Fruit fly (Drosophila melanogaster) whole organism, embryonic: ENCODE measurements around the gene CG32855.

Experiments used
- B-H1 ChIP-seq: fragments of 200-800 bp; sonication (Bioruptor generic); IDR thresholded peaks from 3 replicates; pipeline ENCODE4 v1.3.6; 2022; ENCODE audit warnings: missing biosample characterization, missing genetic modification characterization
- CG10979 ChIP-seq: fragments of 200-800 bp; sonication (Bioruptor generic); optimal IDR thresholded peaks from 2 replicates; lab custom pipeline; 2018; ENCODE audit warnings: missing biosample characterization, mild to moderate bottlenecking, missing genetic modification characterization, moderate library complexity
- CG1233 ChIP-seq: fragments of 200-800 bp; sonication (Bioruptor generic); optimal IDR thresholded peaks from 4 replicates; lab custom pipeline; 2018; ENCODE audit warnings: missing biosample characterization, mild to moderate bottlenecking, missing genetic modification characterization
- CG13624 ChIP-seq: fragments of 200-800 bp; sonication (Bioruptor generic); optimal IDR thresholded peaks from 2 replicates; lab custom pipeline; 2016; ENCODE audit warnings: missing biosample characterization, missing genetic modification characterization
- CG16813 ChIP-seq: fragments of 200-800 bp; sonication (Bioruptor generic); IDR thresholded peaks from 3 replicates; pipeline ENCODE4 v1.3.6; 2022; ENCODE audit warnings: missing biosample characterization, missing genetic modification characterization; ENCODE audit not compliant: partially characterized antibody
- CG17361 ChIP-seq: fragments of 200-800 bp; sonication (Bioruptor generic); IDR thresholded peaks from 3 replicates; pipeline ENCODE4 v1.3.6; 2022; ENCODE audit warnings: missing biosample characterization, missing genetic modification characterization
- CG2120 ChIP-seq: fragments of 200-800 bp; sonication (Bioruptor generic); optimal IDR thresholded peaks from 3 replicates; lab custom pipeline; 2016; ENCODE audit warnings: missing biosample characterization, missing genetic modification characterization
- CG2875 ChIP-seq: fragments of 200-800 bp; sonication (Bioruptor generic); optimal IDR thresholded peaks from 2 replicates; lab custom pipeline; 2017; ENCODE audit warnings: missing biosample characterization, mild to moderate bottlenecking, missing genetic modification characterization, missing genetic modification reagents
- CG31441 ChIP-seq: fragments of 200-800 bp; sonication (Bioruptor generic); IDR thresholded peaks from 2 replicates; pipeline ENCODE4 v1.3.6; 2022; ENCODE audit warnings: missing biosample characterization, missing genetic modification characterization
- CG32772 ChIP-seq: fragments of 200-800 bp; sonication (Bioruptor generic); IDR thresholded peaks from 2 replicates; pipeline ENCODE4 v1.3.6; 2022; ENCODE audit warnings: missing biosample characterization, missing genetic modification characterization
- CG34422 ChIP-seq: fragments of 200-800 bp; sonication (Bioruptor generic); IDR thresholded peaks from 3 replicates; pipeline ENCODE4 v1.3.6; 2022; ENCODE audit warnings: missing biosample characterization, missing genetic modification characterization
- CG5953 ChIP-seq: fragments of 200-800 bp; sonication (Bioruptor generic); IDR thresholded peaks from 2 replicates; pipeline ENCODE4 v1.3.6; 2022; ENCODE audit warnings: missing biosample characterization, missing genetic modification characterization
- CG6765 ChIP-seq: fragments of 200-800 bp; sonication (Bioruptor generic); optimal IDR thresholded peaks from 3 replicates; lab custom pipeline; 2017; ENCODE audit warnings: missing biosample characterization, mild to moderate bottlenecking, missing genetic modification characterization
- CG6854 ChIP-seq: fragments of 200-800 bp; sonication (Bioruptor generic); optimal IDR thresholded peaks from 3 replicates; lab custom pipeline; 2017; ENCODE audit warnings: missing biosample characterization, mild to moderate bottlenecking, missing genetic modification characterization
- CG8290 ChIP-seq, 3 experiments: fragments of 200-800 bp; sonication (Bioruptor generic); optimal IDR thresholded peaks; 2 replicates each; lab custom pipeline; 2016 to 2019; ENCODE audit warnings: missing biosample characterization in 3 of 3, missing genetic modification characterization in 3 of 3, mild to moderate bottlenecking in 2 of 3, moderate library complexity in 1 of 3
- CHES-1-like ChIP-seq: fragments of 200-800 bp; sonication (Bioruptor generic); optimal IDR thresholded peaks from 2 replicates; lab custom pipeline; 2016; ENCODE audit warnings: missing biosample characterization, missing genetic modification characterization
- CTCF ChIP-seq: fragments of 200-800 bp; sonication (Bioruptor generic); optimal IDR thresholded peaks from 2 replicates; lab custom pipeline; 2017; ENCODE audit warnings: missing biosample characterization, mild to moderate bottlenecking, missing genetic modification characterization, moderate library complexity
- CoRest ChIP-seq: fragments of 200-800 bp; sonication (Bioruptor generic); optimal IDR thresholded peaks from 3 replicates; lab custom pipeline; 2018; ENCODE audit warnings: missing biosample characterization, mild to moderate bottlenecking, missing genetic modification characterization, moderate library complexity
- Dfd ChIP-seq, 2 experiments: fragments of >200 bp; optimal IDR thresholded peaks; 2 replicates each; lab custom pipeline; 2017; ENCODE audit warnings: missing biosample characterization in 2 of 2, missing genetic modification characterization in 2 of 2
- Doc2 ChIP-seq: fragments of 200-800 bp; sonication (Bioruptor generic); IDR thresholded peaks from 2 replicates; pipeline ENCODE4 v1.3.6; 2022; ENCODE audit warnings: missing biosample characterization, missing genetic modification characterization
- Dp ChIP-seq: fragments of 200-800 bp; sonication (Bioruptor generic); optimal IDR thresholded peaks from 2 replicates; lab custom pipeline; 2018; ENCODE audit warnings: missing biosample characterization, mild to moderate bottlenecking, missing genetic modification characterization, moderate library complexity
- Eip74EF ChIP-seq, 2 experiments: fragments of 200-800 bp in 1 of 2; fragments of >200 bp in 1 of 2; sonication (Bioruptor generic) in 1 of 2; optimal IDR thresholded peaks; 2 replicates each; lab custom pipeline; 2017 to 2019; ENCODE audit warnings: missing biosample characterization in 2 of 2, missing genetic modification characterization in 2 of 2, mild to moderate bottlenecking in 1 of 2, moderate library complexity in 1 of 2
- HmgZ ChIP-seq: fragments of 200-800 bp; sonication (Bioruptor generic); optimal IDR thresholded peaks from 2 replicates; lab custom pipeline; 2018; ENCODE audit warnings: missing biosample characterization, mild to moderate bottlenecking, missing genetic modification characterization
- Mes4 ChIP-seq: fragments of 200-800 bp; sonication (Bioruptor generic); optimal IDR thresholded peaks from 2 replicates; lab custom pipeline; 2016; ENCODE audit warnings: missing biosample characterization, missing genetic modification characterization
- NC2α ChIP-seq: fragments of 200-800 bp; sonication (Bioruptor generic); optimal IDR thresholded peaks from 2 replicates; lab custom pipeline; 2016; ENCODE audit warnings: missing biosample characterization, missing genetic modification characterization
- NC2β ChIP-seq: fragments of 200-800 bp; sonication (Bioruptor generic); optimal IDR thresholded peaks from 2 replicates; lab custom pipeline; 2016; ENCODE audit warnings: missing biosample characterization, missing genetic modification characterization
- Nf-YA ChIP-seq: fragments of 200-800 bp; sonication (Bioruptor generic); IDR thresholded peaks from 2 replicates; pipeline ENCODE4 v1.3.6; 2022; ENCODE audit warnings: missing biosample characterization, missing genetic modification characterization
- Sry-β ChIP-seq: fragments of 200-800 bp; sonication (Bioruptor generic); optimal IDR thresholded peaks from 2 replicates; lab custom pipeline; 2018; ENCODE audit warnings: missing biosample characterization, mild to moderate bottlenecking, missing genetic modification characterization, moderate library complexity
- emc ChIP-seq: fragments of 200-800 bp; sonication (Bioruptor generic); optimal IDR thresholded peaks from 2 replicates; lab custom pipeline; 2016; ENCODE audit warnings: missing biosample characterization, missing genetic modification characterization
- exex ChIP-seq: fragments of 200-800 bp; sonication (Bioruptor generic); optimal IDR thresholded peaks from 4 replicates; lab custom pipeline; 2018; ENCODE audit warnings: missing biosample characterization, mild to moderate bottlenecking, missing genetic modification characterization, moderate library complexity
- gfzf ChIP-seq: fragments of 200-800 bp; sonication (Bioruptor generic); optimal IDR thresholded peaks from 2 replicates; lab custom pipeline; 2016; ENCODE audit warnings: missing biosample characterization, mild to moderate bottlenecking, missing genetic modification characterization, moderate library complexity
- gro ChIP-seq: fragments of 200-800 bp; sonication (Bioruptor generic); optimal IDR thresholded peaks from 2 replicates; lab custom pipeline; 2016; ENCODE audit warnings: missing biosample characterization, missing genetic modification characterization
- hbn ChIP-seq: fragments of 200-800 bp; sonication (Bioruptor generic); IDR thresholded peaks from 2 replicates; pipeline ENCODE4 v1.3.6; 2022; ENCODE audit warnings: missing biosample characterization, missing genetic modification characterization; ENCODE audit not compliant: partially characterized antibody
- ind ChIP-seq: fragments of 200-800 bp; sonication (Bioruptor generic); optimal IDR thresholded peaks from 3 replicates; lab custom pipeline; 2016; ENCODE audit warnings: missing biosample characterization, missing genetic modification characterization
- kay ChIP-seq: fragments of 200-800 bp; sonication (Bioruptor generic); optimal IDR thresholded peaks from 2 replicates; lab custom pipeline; 2016; ENCODE audit warnings: missing biosample characterization, missing genetic modification characterization
- lab ChIP-seq: fragments of 200-800 bp; sonication (Bioruptor generic); optimal IDR thresholded peaks from 3 replicates; lab custom pipeline; 2017; ENCODE audit warnings: missing biosample characterization, missing genetic modification characterization, mild to moderate bottlenecking, moderate library complexity, missing genetic modification reagents
- lbe ChIP-seq: fragments of 200-800 bp; sonication (Bioruptor generic); optimal IDR thresholded peaks from 2 replicates; lab custom pipeline; 2016; ENCODE audit warnings: missing biosample characterization, mild to moderate bottlenecking, missing genetic modification characterization
- lilli ChIP-seq: fragments of 200-800 bp; sonication (Bioruptor generic); optimal IDR thresholded peaks from 3 replicates; lab custom pipeline; 2016; ENCODE audit warnings: missing biosample characterization, missing genetic modification characterization
- luna ChIP-seq: fragments of 200-800 bp; sonication (Bioruptor generic); optimal IDR thresholded peaks from 2 replicates; lab custom pipeline; 2016; ENCODE audit warnings: missing biosample characterization, missing genetic modification characterization
- maf-S ChIP-seq: fragments of 200-800 bp; sonication (Bioruptor generic); optimal IDR thresholded peaks from 2 replicates; lab custom pipeline; 2016; ENCODE audit warnings: missing biosample characterization, missing genetic modification characterization
- mam ChIP-seq: fragments of 200-800 bp; sonication (Bioruptor generic); optimal IDR thresholded peaks from 3 replicates; lab custom pipeline; 2016; ENCODE audit warnings: missing biosample characterization, missing genetic modification characterization
- nerfin-1 ChIP-seq: fragments of 200-800 bp; sonication (Bioruptor generic); optimal IDR thresholded peaks from 3 replicates; lab custom pipeline; 2019; ENCODE audit warnings: missing biosample characterization, mild to moderate bottlenecking, missing genetic modification characterization, moderate library complexity
- sim ChIP-seq: fragments of 200-800 bp; sonication (Bioruptor generic); IDR thresholded peaks from 2 replicates; pipeline ENCODE4 v1.3.6; 2022; ENCODE audit warnings: missing biosample characterization, missing genetic modification characterization
- sisA ChIP-seq: fragments of 200-800 bp; sonication (Bioruptor generic); IDR thresholded peaks from 2 replicates; pipeline ENCODE4 v1.3.6; 2022; ENCODE audit warnings: missing biosample characterization, missing genetic modification characterization
- slou ChIP-seq: fragments of 200-800 bp; sonication (Bioruptor generic); optimal IDR thresholded peaks from 3 replicates; lab custom pipeline; 2016; ENCODE audit warnings: missing biosample characterization, missing genetic modification characterization
- ssp ChIP-seq: fragments of 200-800 bp; sonication (Bioruptor generic); IDR thresholded peaks from 2 replicates; pipeline ENCODE4 v1.3.6; 2022; ENCODE audit warnings: missing biosample characterization, missing genetic modification characterization
- tll ChIP-seq, 2 experiments: fragments of 200-800 bp in 1 of 2; fragments of >200 bp in 1 of 2; sonication (Bioruptor generic) in 1 of 2; optimal IDR thresholded peaks; 2 replicates each; lab custom pipeline; 2017 to 2019; ENCODE audit warnings: missing biosample characterization in 2 of 2, missing genetic modification characterization in 2 of 2, mild to moderate bottlenecking in 1 of 2, moderate library complexity in 1 of 2
- trh ChIP-seq: fragments of 200-800 bp; sonication (Bioruptor generic); optimal IDR thresholded peaks from 2 replicates; lab custom pipeline; 2016; ENCODE audit warnings: missing biosample characterization, missing genetic modification characterization
- tup ChIP-seq: fragments of 200-800 bp; sonication (Bioruptor generic); optimal IDR thresholded peaks from 2 replicates; lab custom pipeline; 2016; ENCODE audit warnings: missing biosample characterization, mild to moderate bottlenecking, missing genetic modification characterization, moderate library complexity
- vfl ChIP-seq: fragments of 200-800 bp; sonication (Bioruptor generic); optimal IDR thresholded peaks from 2 replicates; lab custom pipeline; 2016; ENCODE audit warnings: missing biosample characterization, missing genetic modification characterization
- vnd ChIP-seq: fragments of 200-800 bp; sonication (Bioruptor generic); IDR thresholded peaks from 3 replicates; pipeline ENCODE4 v1.3.6; 2022; ENCODE audit warnings: missing biosample characterization, missing genetic modification characterization; ENCODE audit not compliant: partially characterized antibody

CG32855 gene

dm6 chr3R:16049369-16049768, 31.4 kb downstream of the CG32855 start, which contains the start of the genes IKKbeta and CG5013 (continued):
- TF ChIP-seq CoRest (tag; lab: Kevin White, UChicago): peak; percentile 63
- TF ChIP-seq CG5953: no peak
- TF ChIP-seq CG10979 (tag; lab: Kevin White, UChicago): peak; percentile 40
- TF ChIP-seq lbe (GFP tag; lab: Kevin White, UChicago): no peak
- peak; percentile 38 for TF ChIP-seq slou
- TF ChIP-seq NC2α (GFP tag; lab: Kevin White, UChicago): no peak
- TF ChIP-seq kay (GFP tag; lab: Kevin White, UChicago): peak; percentile 4
- peak; percentile 90 for TF ChIP-seq CHES-1-like (GFP tag; lab: Kevin White, UChicago)
- TF ChIP-seq NC2β (GFP tag; lab: Kevin White, UChicago): peak; percentile 50
- peak; percentile 15 for TF ChIP-seq maf-S (GFP tag; lab: Kevin White, UChicago)
- peak; percentile 79 for TF ChIP-seq vnd
- TF ChIP-seq gfzf (GFP tag; lab: Kevin White, UChicago): peak; percentile 46
- TF ChIP-seq CG6854: no peak
- no peak for TF ChIP-seq CG2875 (GFP tag; lab: Kevin White, UChicago)
- TF ChIP-seq tup (GFP tag; lab: Kevin White, UChicago): no peak
- TF ChIP-seq sisA (GFP tag; lab: Robert Waterston, UW): peak; percentile 40; the same call in 1 of the 2 replicates
- TF ChIP-seq Nf-YA (GFP tag; lab: Robert Waterston, UW): no peak
- TF ChIP-seq HmgZ (tag; lab: Kevin White, UChicago): peak; percentile 73
- 0 out of 3 replicates have a peak, but pooled peaks have one; percentile 36 for TF ChIP-seq CG34422 (GFP tag; lab: Robert Waterston, UW)
- no peak for TF ChIP-seq sim (GFP tag; lab: Robert Waterston, UW)
- TF ChIP-seq Sry-β (GFP tag; lab: Kevin White, UChicago): peak; percentile 5
- TF ChIP-seq CG17361 (GFP tag; lab: Robert Waterston, UW): peak; percentile 73
- TF ChIP-seq ssp (GFP tag; lab: Robert Waterston, UW): peak; percentile 34; the same call in 1 of the 2 replicates
- no peak for TF ChIP-seq emc (GFP tag; lab: Kevin White, UChicago)
- TF ChIP-seq Doc2: no peak
- peak; percentile 81 for TF ChIP-seq CG16813 (GFP tag; lab: Robert Waterston, UW)
- no peak for TF ChIP-seq Dfd (GFP tag; optimal IDR thresholded peaks at IDR 0.05; lab: Kevin White, UChicago)
- peak; percentile 36; the same call in 1 of the 2 replicates for TF ChIP-seq CG32772 (GFP tag; lab: Robert Waterston, UW)
- peak; percentile 68 for TF ChIP-seq CG2120
- TF ChIP-seq mam (GFP tag; lab: Kevin White, UChicago): peak; percentile 78
- TF ChIP-seq CG6765 (GFP tag; lab: Kevin White, UChicago): no peak
- peak; percentile 34 for TF ChIP-seq Mes4 (GFP tag; lab: Kevin White, UChicago)
- TF ChIP-seq vfl (GFP tag; lab: Kevin White, UChicago): peak; percentile 56
- TF ChIP-seq Eip74EF (GFP tag; optimal IDR thresholded peaks at IDR 0.05; lab: Kevin White, UChicago): no peak
- peak; percentile 14 to 75 for TF ChIP-seq tll (GFP tag; optimal IDR thresholded peaks at IDR 0.05; lab: Kevin White, UChicago)
- TF ChIP-seq Dp (GFP tag; lab: Kevin White, UChicago): peak; percentile 31
- peak; percentile 65 for TF ChIP-seq CG13624
- TF ChIP-seq gro (GFP tag; lab: Kevin White, UChicago): peak; percentile 71
- peak; percentile 10 for TF ChIP-seq CG1233 (GFP tag; lab: Kevin White, UChicago)
- TF ChIP-seq exex (tag; lab: Kevin White, UChicago): no peak
- TF ChIP-seq CG31441 (GFP tag; lab: Robert Waterston, UW): peak; percentile 98
- TF ChIP-seq ind (GFP tag; lab: Kevin White, UChicago): peak; percentile 49
- peak; percentile 68 for TF ChIP-seq lilli (GFP tag; lab: Kevin White, UChicago)
- no peak for TF ChIP-seq trh (GFP tag; lab: Kevin White, UChicago)
- peak; percentile 79 for TF ChIP-seq hbn (GFP tag; lab: Robert Waterston, UW)
- no peak for TF ChIP-seq lab (GFP tag; lab: Kevin White, UChicago)
- peak; percentile 76 for TF ChIP-seq nerfin-1 (tag; lab: Kevin White, UChicago)
- peak; percentile 35 for TF ChIP-seq luna (GFP tag; lab: Kevin White, UChicago)
- TF ChIP-seq CTCF (GFP tag; lab: Kevin White, UChicago): peak; percentile 31
- no peak for TF ChIP-seq CG8290 (GFP tag; optimal IDR thresholded peaks at IDR 0.05; lab: Kevin White, UChicago)
- peak in 1 of 2 experiments; percentile 55 for TF ChIP-seq CG8290 (tag; optimal IDR thresholded peaks at IDR 0.05; lab: Kevin White, UChicago)
- no peak for TF ChIP-seq B-H1 (GFP tag; lab: Robert Waterston, UW)
